Worm (Caenorhabditis elegans): ENCODE measurements around the gene srh-296.

DNA sequence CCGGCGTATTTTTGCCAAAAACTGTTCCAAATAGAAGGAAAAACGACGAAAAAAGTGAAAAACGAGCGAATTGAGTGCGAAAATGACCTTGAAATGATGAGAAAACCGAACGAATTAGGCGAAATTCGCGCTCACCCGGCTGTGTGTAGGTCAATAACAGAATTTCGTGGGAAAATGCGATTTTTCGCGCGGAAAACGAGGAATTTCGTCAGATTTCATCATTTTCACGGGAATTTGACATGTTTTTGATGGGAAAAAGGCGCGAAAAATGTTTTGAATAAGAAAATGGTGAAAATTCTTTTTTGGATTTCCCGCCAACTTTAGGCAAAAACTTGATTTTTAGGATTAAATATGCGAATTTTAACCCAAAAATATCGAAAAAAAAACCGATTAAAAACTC is 48.9 kb downstream of the srh-296 start:
- TF ChIP-seq jun-1 (tag; optimal IDR thresholded peaks at IDR 0.05) (no peak), nhr-77 (tag; optimal IDR thresholded peaks at IDR 0.05) (no peak), zag-1 (tag; optimal IDR thresholded peaks at IDR 0.05) (no peak), ceh-63 (GFP tag; optimal IDR thresholded peaks at IDR 0.05) (no peak), nhr-12 (tag; optimal IDR thresholded peaks at IDR 0.05) (no peak), ets-5 (GFP tag; IDR thresholded peaks at IDR 0.05) (no peak), blmp-1 (tag; optimal IDR thresholded peaks at IDR 0.05) (peak; percentile 86), nhr-28 (tag; optimal IDR thresholded peaks at IDR 0.05) (no peak), unc-30 (tag; optimal IDR thresholded peaks at IDR 0.05) (no peak)
